Worm (Caenorhabditis elegans) whole organism, L4 larva: Measurements from ENCODE around the gene Y50D4A.1.

ENCODE experiments used
- F44E2.7 ChIP-seq: fragments of 200-800 bp; sonication (Bioruptor generic); IDR thresholded peaks from 2 replicates; pipeline ENCODE4 v2.1.2; 2022; ENCODE audit warnings: missing genetic modification characterization, missing compliant biosample characterization
- F49E8.2 ChIP-seq: sonication (generic microtip); optimal IDR thresholded peaks from 2 replicates; lab custom pipeline; 2016; ENCODE audit warnings: missing compliant biosample characterization, mild to moderate bottlenecking, missing genetic modification characterization, borderline replicate concordance
- T20F7.1 ChIP-seq: fragments of 200-800 bp; sonication (Bioruptor generic); optimal IDR thresholded peaks from 2 replicates; lab custom pipeline; 2018; ENCODE audit warnings: mild to moderate bottlenecking, missing genetic modification characterization, missing compliant biosample characterization
- Y105C5A.15 ChIP-seq: fragments of 200-800 bp; sonication (Bioruptor generic); IDR thresholded peaks from 2 replicates; pipeline ENCODE4 v1.3.6; 2022; ENCODE audit warnings: missing genetic modification characterization, missing compliant biosample characterization
- Y5F2A.4 ChIP-seq: fragments of 200-800 bp; sonication (Bioruptor generic); optimal IDR thresholded peaks from 2 replicates; lab custom pipeline; 2018; ENCODE audit warnings: mild to moderate bottlenecking, missing genetic modification characterization, missing compliant biosample characterization
- Y75B8A.6 ChIP-seq: fragments of 200-800 bp; sonication (Bioruptor generic); IDR thresholded peaks from 2 replicates; pipeline ENCODE4 v1.3.6; 2022; ENCODE audit warnings: missing genetic modification reagents, missing genetic modification characterization, missing compliant biosample characterization
- ZK546.5 ChIP-seq, 2 experiments: sonication (generic microtip); optimal IDR thresholded peaks; 2 replicates each; lab custom pipeline; 2017; ENCODE audit warnings: missing biosample characterization in 2 of 2, missing genetic modification characterization in 2 of 2
- ama-1 ChIP-seq: fragments of 150-350 bp; optimal IDR thresholded peaks from 2 replicates; lab custom pipeline; 2014; ENCODE audit warnings: inconsistent platforms, mixed read lengths
- attf-4 ChIP-seq: sonication (generic microtip); optimal IDR thresholded peaks from 3 replicates; lab custom pipeline; 2017; ENCODE audit warnings: missing biosample characterization, missing genetic modification characterization
- ceh-20 ChIP-seq: fragments of 200-800 bp; sonication (Bioruptor generic); IDR thresholded peaks from 2 replicates; pipeline ENCODE4 v1.3.6; 2022; ENCODE audit warnings: missing genetic modification reagents, missing genetic modification characterization, missing compliant biosample characterization
- ceh-32 ChIP-seq: sonication (generic microtip); optimal IDR thresholded peaks from 2 replicates; lab custom pipeline; 2016; ENCODE audit warnings: mild to moderate bottlenecking, missing genetic modification characterization, missing compliant biosample characterization; ENCODE audit not compliant: poor library complexity
- ces-1 ChIP-seq: fragments of 150-350 bp; sonication (generic microtip); optimal IDR thresholded peaks from 4 replicates; lab custom pipeline; 2014; ENCODE audit warnings: missing biosample characterization, missing genetic modification reagents, missing genetic modification characterization
- ctbp-1 ChIP-seq: fragments of 200-800 bp; sonication (Bioruptor generic); IDR thresholded peaks from 2 replicates; pipeline ENCODE4 v1.3.6; 2022; ENCODE audit warnings: missing genetic modification reagents, missing genetic modification characterization, missing compliant biosample characterization
- dmd-8 ChIP-seq: fragments of 200-800 bp; sonication (Bioruptor generic); IDR thresholded peaks from 2 replicates; pipeline ENCODE4 v1.3.6; 2022; ENCODE audit warnings: missing genetic modification characterization, missing compliant biosample characterization
- dmd-9 ChIP-seq: fragments of 200-800 bp; sonication (Bioruptor generic); IDR thresholded peaks from 2 replicates; pipeline ENCODE4 v1.3.6; 2022; ENCODE audit warnings: missing genetic modification reagents, missing genetic modification characterization, missing compliant biosample characterization
- dpl-1 ChIP-seq: fragments of 150-350 bp; optimal IDR thresholded peaks from 2 replicates; lab custom pipeline; 2014; ENCODE audit warnings: missing biosample characterization, missing genetic modification reagents, missing genetic modification characterization
- egl-27 ChIP-seq: sonication (generic microtip); optimal IDR thresholded peaks from 3 replicates; lab custom pipeline; 2017; ENCODE audit warnings: missing biosample characterization, missing genetic modification reagents, missing genetic modification characterization
- gei-8 ChIP-seq: fragments of 200-800 bp; sonication (Bioruptor generic); optimal IDR thresholded peaks from 2 replicates; lab custom pipeline; 2018; ENCODE audit warnings: mild to moderate bottlenecking, missing genetic modification characterization, missing compliant biosample characterization
- hif-1 ChIP-seq, 2 experiments: sonication (generic microtip); optimal IDR thresholded peaks; 2 replicates each; lab custom pipeline; 2016 to 2017; ENCODE audit warnings: missing compliant biosample characterization in 2 of 2, missing genetic modification characterization in 2 of 2, missing genetic modification reagents in 2 of 2, missing genotype in 2 of 2, mild to moderate bottlenecking in 1 of 2
- hlh-11 ChIP-seq: fragments of 200-800 bp; sonication (Bioruptor generic); optimal IDR thresholded peaks from 2 replicates; lab custom pipeline; 2018; ENCODE audit warnings: mild to moderate bottlenecking, missing genetic modification characterization, missing compliant biosample characterization
- hmg-1.1 ChIP-seq: fragments of 200-800 bp; sonication (Bioruptor generic); IDR thresholded peaks from 2 replicates; pipeline ENCODE4 v1.3.6; 2022; ENCODE audit warnings: missing genetic modification reagents, missing genetic modification characterization, missing compliant biosample characterization
- lin-1 ChIP-seq: fragments of 200-800 bp; sonication (Bioruptor generic); IDR thresholded peaks from 2 replicates; pipeline ENCODE4 v1.3.6; 2022; ENCODE audit warnings: missing genetic modification reagents, missing genetic modification characterization, missing compliant biosample characterization
- lin-15B ChIP-seq: fragments of 150-350 bp; sonication (generic microtip); optimal IDR thresholded peaks from 3 replicates; lab custom pipeline; 2014; ENCODE audit warnings: missing biosample characterization, missing genetic modification characterization
- lin-29 ChIP-seq: fragments of 200-800 bp; sonication (Bioruptor generic); IDR thresholded peaks from 2 replicates; pipeline ENCODE4 v1.3.6; 2022; ENCODE audit warnings: missing genetic modification reagents, missing genetic modification characterization, missing compliant biosample characterization
- lsy-2 ChIP-seq, 2 experiments: fragments of 150-350 bp in 1 of 2; sonication (generic microtip) in 1 of 2; optimal IDR thresholded peaks; 2 replicates each; lab custom pipeline; 2014 to 2017; ENCODE audit warnings: missing biosample characterization in 2 of 2, missing genetic modification characterization in 2 of 2
- madf-5 ChIP-seq, 2 experiments: fragments of 200-800 bp; sonication (Bioruptor generic); IDR thresholded peaks; 2 replicates each; pipeline ENCODE4 v1.3.6; 2022; ENCODE audit warnings: missing compliant biosample characterization in 2 of 2, missing genetic modification characterization in 2 of 2
- madf-9 ChIP-seq: fragments of 200-800 bp; sonication (Bioruptor generic); conservative IDR thresholded peaks from 2 replicates; pipeline ENCODE4 v1.3.6; 2022; ENCODE audit warnings: missing genetic modification reagents, missing genetic modification characterization, missing compliant biosample characterization
- mes-2 ChIP-seq: sonication (generic microtip); optimal IDR thresholded peaks from 2 replicates; lab custom pipeline; 2016; ENCODE audit warnings: missing genotype, mild to moderate bottlenecking, missing genetic modification characterization, missing compliant biosample characterization; ENCODE audit not compliant: poor library complexity, severe bottlenecking
- nhr-10 ChIP-seq: fragments of 150-350 bp; optimal IDR thresholded peaks from 2 replicates; lab custom pipeline; 2014; ENCODE audit warnings: missing biosample characterization, missing genetic modification characterization
- nhr-11 ChIP-seq: fragments of 150-350 bp; optimal IDR thresholded peaks from 2 replicates; lab custom pipeline; 2014; ENCODE audit warnings: missing biosample characterization, missing genetic modification characterization
- nhr-111 ChIP-seq: fragments of 200-800 bp; sonication (Bioruptor generic); optimal IDR thresholded peaks from 2 replicates; lab custom pipeline; 2018; ENCODE audit warnings: mild to moderate bottlenecking, missing genetic modification characterization, missing compliant biosample characterization
- nhr-237 ChIP-seq: sonication (generic microtip); optimal IDR thresholded peaks from 2 replicates; lab custom pipeline; 2017; ENCODE audit warnings: missing biosample characterization, missing genetic modification characterization
- nhr-25 ChIP-seq: sonication (generic microtip); optimal IDR thresholded peaks from 2 replicates; lab custom pipeline; 2017; ENCODE audit warnings: missing genetic modification characterization, mild to moderate bottlenecking, missing compliant biosample characterization, antibody characterized with exemption, moderate library complexity, borderline replicate concordance; ENCODE audit not compliant: insufficient read depth
- nhr-42 ChIP-seq: fragments of 200-800 bp; sonication (Bioruptor generic); IDR thresholded peaks from 2 replicates; pipeline ENCODE4 v1.3.6; 2022; ENCODE audit warnings: missing genetic modification characterization, missing compliant biosample characterization
- nhr-48 ChIP-seq: sonication (generic microtip); optimal IDR thresholded peaks from 2 replicates; lab custom pipeline; 2016; ENCODE audit warnings: mild to moderate bottlenecking, missing genetic modification characterization, missing compliant biosample characterization
- nhr-6 ChIP-seq: fragments of 150-350 bp; optimal IDR thresholded peaks from 2 replicates; lab custom pipeline; 2014; ENCODE audit warnings: missing biosample characterization, missing genetic modification characterization
- nhr-77 ChIP-seq: fragments of 150-350 bp; optimal IDR thresholded peaks from 2 replicates; lab custom pipeline; 2014; ENCODE audit warnings: missing biosample characterization, missing genetic modification characterization
- pha-4 ChIP-seq, 2 experiments: fragments of 150-350 bp in 1 of 2; fragments of 200-800 bp in 1 of 2; sonication (Bioruptor generic) in 1 of 2; IDR thresholded peaks in 1 of 2; optimal IDR thresholded peaks in 1 of 2; 2 replicates each; pipeline versions ENCODE4 v1.3.6 to Lab custom; 2014 to 2022; ENCODE audit warnings: missing genetic modification characterization in 2 of 2, missing genetic modification reagents in 2 of 2, missing biosample characterization in 1 of 2, missing compliant biosample characterization in 1 of 2
- saeg-2 ChIP-seq: fragments of 200-800 bp; sonication (Bioruptor generic); IDR thresholded peaks from 2 replicates; pipeline ENCODE4 v1.3.6; 2022; ENCODE audit warnings: missing genetic modification reagents, missing genetic modification characterization, missing compliant biosample characterization
- spr-1 ChIP-seq: sonication (generic microtip); optimal IDR thresholded peaks from 2 replicates; lab custom pipeline; 2016; ENCODE audit warnings: mild to moderate bottlenecking, missing genetic modification characterization, missing compliant biosample characterization
- tag-97 ChIP-seq: fragments of 200-800 bp; sonication (Bioruptor generic); IDR thresholded peaks from 2 replicates; pipeline ENCODE4 v1.3.6; 2022; ENCODE audit warnings: missing genetic modification characterization, missing compliant biosample characterization
- tra-1 ChIP-seq: fragments of 200-800 bp; sonication (Bioruptor generic); IDR thresholded peaks from 2 replicates; pipeline ENCODE4 v1.3.6; 2022; ENCODE audit warnings: missing genetic modification reagents, missing genetic modification characterization, missing compliant biosample characterization
- unc-130 ChIP-seq: sonication (generic microtip); optimal IDR thresholded peaks from 2 replicates; lab custom pipeline; 2016; ENCODE audit warnings: missing genetic modification reagents, missing genetic modification characterization, missing compliant biosample characterization
- unc-39 ChIP-seq: sonication (generic microtip); optimal IDR thresholded peaks from 2 replicates; lab custom pipeline; 2017; ENCODE audit warnings: missing biosample characterization, missing genetic modification characterization
- unc-62 ChIP-seq, 3 experiments: fragments of 150-350 bp in 1 of 3; sonication (generic microtip); optimal IDR thresholded peaks in 2 of 3; peaks in 1 of 3; 1 replicate in 1 of 3; 2 replicates in 2 of 3; lab custom pipeline; 2014 to 2017; ENCODE audit warnings: missing biosample characterization in 3 of 3, missing genetic modification characterization in 3 of 3, missing genetic modification reagents in 3 of 3, missing genotype in 1 of 3
- zag-1 ChIP-seq: fragments of 150-350 bp; optimal IDR thresholded peaks from 2 replicates; lab custom pipeline; 2014; ENCODE audit warnings: missing biosample characterization, missing genetic modification characterization
- zfp-3 ChIP-seq: fragments of 200-800 bp; sonication (Bioruptor generic); conservative IDR thresholded peaks from 2 replicates; pipeline ENCODE4 v1.3.6; 2022; ENCODE audit warnings: missing genetic modification reagents, missing genetic modification characterization, missing compliant biosample characterization
- zip-2 ChIP-seq: fragments of 150-350 bp; optimal IDR thresholded peaks from 2 replicates; lab custom pipeline; 2014; ENCODE audit warnings: missing biosample characterization, missing genetic modification characterization
- ztf-11 ChIP-seq: fragments of 150-350 bp; optimal IDR thresholded peaks from 2 replicates; lab custom pipeline; 2014; ENCODE audit warnings: missing biosample characterization, missing genetic modification characterization
- ztf-7 ChIP-seq: fragments of 150-350 bp; optimal IDR thresholded peaks from 2 replicates; lab custom pipeline; 2014; ENCODE audit warnings: missing biosample characterization, missing genetic modification characterization

Y50D4A.1 gene

ce11 chrV:1158247-1158646 is 49.4 kb upstream of the Y50D4A.1 start (continued):
- no peak for TF ChIP-seq Y75B8A.6 (GFP tag; lab: Robert Waterston, UW)
- TF ChIP-seq nhr-11 (tag; lab: Kevin White, UChicago), result no peak
- TF ChIP-seq mes-2, result peak; percentile 63
- TF ChIP-seq spr-1 (tag; lab: Kevin White, UChicago), result no peak
- no peak for TF ChIP-seq unc-130
- no peak for TF ChIP-seq zip-2 (tag; lab: Kevin White, UChicago)
- TF ChIP-seq madf-5 (GFP tag; IDR thresholded peaks at IDR 0.05; lab: Robert Waterston, UW), result peak in 1 of 2 experiments; percentile 66; a peak in 1 of 4 replicates
- TF ChIP-seq nhr-10 (tag; lab: Kevin White, UChicago), result no peak
- TF ChIP-seq pha-4 (GFP tag; IDR thresholded peaks at IDR 0.05; lab: Robert Waterston, UW), result 0 out of 2 replicates have a peak, but pooled peaks have one; percentile 33
- no peak for TF ChIP-seq pha-4 (tag; optimal IDR thresholded peaks at IDR 0.05; lab: Kevin White, UChicago)
- TF ChIP-seq attf-4, result no peak
- TF ChIP-seq Y105C5A.15 (GFP tag; lab: Robert Waterston, UW), result 0 out of 2 replicates have a peak, but pooled peaks have one; percentile 65
- no peak for TF ChIP-seq ztf-7
- TF ChIP-seq F44E2.7, result 0 out of 2 replicates have a peak, but pooled peaks have one; percentile 39
- no peak for TF ChIP-seq ceh-32 (tag; lab: Kevin White, UChicago)
- 0 out of 2 replicates have a peak, but pooled peaks have one; percentile 16 for TF ChIP-seq tag-97 (GFP tag; lab: Robert Waterston, UW)
- no peak for TF ChIP-seq egl-27 (tag; lab: Kevin White, UChicago)
- TF ChIP-seq lin-1 (GFP tag; lab: Robert Waterston, UW), result no peak
- TF ChIP-seq ctbp-1 (GFP tag; lab: Robert Waterston, UW), result peak; percentile 73
- no peak for TF ChIP-seq madf-9 (GFP tag; lab: Robert Waterston, UW)
- TF ChIP-seq unc-62 (GFP tag; optimal IDR thresholded peaks at IDR 0.05 in 1 of 2; lab: Kevin White, UChicago), result no peak
- no peak for TF ChIP-seq unc-62 (tag; optimal IDR thresholded peaks at IDR 0.05; lab: Kevin White, UChicago)
- no peak for TF ChIP-seq ztf-11
- TF ChIP-seq nhr-237 (tag; lab: Kevin White, UChicago), result no peak
- TF ChIP-seq ceh-20 (GFP tag; lab: Robert Waterston, UW), result no peak
- TF ChIP-seq nhr-6 (tag; lab: Kevin White, UChicago), result no peak
- TF ChIP-seq gei-8, result peak; percentile 66
- peak in 1 of 2 experiments; percentile 47 for TF ChIP-seq lsy-2 (tag; optimal IDR thresholded peaks at IDR 0.05; lab: Kevin White, UChicago)
- no peak for TF ChIP-seq T20F7.1 (GFP tag; lab: Kevin White, UChicago)
- TF ChIP-seq hlh-11 (tag; lab: Kevin White, UChicago), result no peak
- TF ChIP-seq hif-1 (tag; optimal IDR thresholded peaks at IDR 0.05; lab: Kevin White, UChicago), result peak in 1 of 2 experiments; percentile 15
- TF ChIP-seq dmd-8 (GFP tag; lab: Robert Waterston, UW), result no peak
- no peak for TF ChIP-seq F49E8.2
- TF ChIP-seq tra-1 (GFP tag; lab: Robert Waterston, UW), result peak; percentile 58; the same call in 1 of the 2 replicates
- TF ChIP-seq nhr-111 (GFP tag; lab: Kevin White, UChicago), result peak; percentile 43
- TF ChIP-seq hmg-1.1 (GFP tag; lab: Robert Waterston, UW), result 0 out of 2 replicates have a peak, but pooled peaks have one; percentile 26
- TF ChIP-seq ama-1 (lab: Kevin White, UChicago), result peak; percentile 94
- peak; percentile 66; the same call in 1 of the 2 replicates for TF ChIP-seq nhr-42
- TF ChIP-seq lin-29 (GFP tag; lab: Robert Waterston, UW), result 0 out of 2 replicates have a peak, but pooled peaks have one; percentile 34
- TF ChIP-seq ces-1, result no peak
- no peak for TF ChIP-seq zag-1 (tag; lab: Kevin White, UChicago)
- TF ChIP-seq zfp-3 (GFP tag; lab: Robert Waterston, UW), result no peak
- no peak for TF ChIP-seq nhr-25 (tag; lab: Kevin White, UChicago)
- TF ChIP-seq Y5F2A.4, result peak; percentile 19
- TF ChIP-seq dmd-9 (GFP tag; lab: Robert Waterston, UW), result no peak
- TF ChIP-seq nhr-77, result no peak
- TF ChIP-seq dpl-1 (GFP tag; lab: Kevin White, UChicago), result no peak
- TF ChIP-seq unc-39, result no peak
- no peak; the same call in 1 of the 2 replicates for TF ChIP-seq saeg-2 (GFP tag; lab: Robert Waterston, UW)
- TF ChIP-seq ZK546.5 (tag; optimal IDR thresholded peaks at IDR 0.05; lab: Kevin White, UChicago), result no peak
- TF ChIP-seq lin-15B (tag; lab: Kevin White, UChicago), result no peak
- no peak for TF ChIP-seq nhr-48 (tag; lab: Kevin White, UChicago)
